Worm (Caenorhabditis elegans) whole organism, young adult: ENCODE measurements around the gene algn-1.

Experiments
- D2030.7 ChIP-seq: fragments of 200-800 bp; sonication (Bioruptor generic); IDR thresholded peaks from 2 replicates; pipeline ENCODE4 v1.3.6; 2022; ENCODE audit warnings: missing genetic modification reagents, missing genetic modification characterization, missing compliant biosample characterization
- efl-1 ChIP-seq: fragments of 150-350 bp; optimal IDR thresholded peaks from 2 replicates; lab custom pipeline; 2014; ENCODE audit warnings: missing biosample characterization, missing genetic modification reagents, missing genetic modification characterization
- egl-44 ChIP-seq: fragments of 200-800 bp; sonication (Bioruptor generic); IDR thresholded peaks from 2 replicates; pipeline ENCODE4 v1.3.6; 2022; ENCODE audit warnings: missing genetic modification reagents, missing genetic modification characterization, missing compliant biosample characterization
- lsy-27 ChIP-seq: sonication (generic microtip); optimal IDR thresholded peaks from 2 replicates; lab custom pipeline; 2017; ENCODE audit warnings: missing genetic modification characterization, mild to moderate bottlenecking, missing compliant biosample characterization, antibody characterized with exemption, missing genotype, borderline replicate concordance; ENCODE audit not compliant: insufficient read depth
- mxl-1 ChIP-seq: sonication (generic microtip); optimal IDR thresholded peaks from 2 replicates; lab custom pipeline; 2016; ENCODE audit warnings: missing genetic modification characterization, missing compliant biosample characterization
- nhr-80 ChIP-seq: sonication (generic microtip); optimal IDR thresholded peaks from 2 replicates; lab custom pipeline; 2016; ENCODE audit warnings: missing genetic modification characterization, missing compliant biosample characterization
- ztf-28 ChIP-seq: fragments of 200-800 bp; sonication (Bioruptor generic); IDR thresholded peaks from 2 replicates; pipeline ENCODE4 v1.3.6; 2022; ENCODE audit warnings: missing genetic modification reagents, missing genetic modification characterization, missing compliant biosample characterization

- TF ChIP-seq nhr-80 (tag; lab: Kevin White, UChicago), result no peak
- TF ChIP-seq D2030.7 (GFP tag; lab: Robert Waterston, UW), result no peak
- no peak for TF ChIP-seq efl-1
- TF ChIP-seq egl-44 (GFP tag; lab: Robert Waterston, UW), result no peak
- TF ChIP-seq ztf-28 (GFP tag; lab: Robert Waterston, UW), result no peak
- no peak for TF ChIP-seq lsy-27
- TF ChIP-seq mxl-1 (tag; lab: Kevin White, UChicago), result no peak
Measured at ce11 chrIII:6500032-6500564, 40.2 kb downstream of the algn-1 start, which contains the start of gene F23F12.3.
